Worm (Caenorhabditis elegans): ENCODE measurements around the gene F59B1.10.

The F59B1.10 gene

DNA sequence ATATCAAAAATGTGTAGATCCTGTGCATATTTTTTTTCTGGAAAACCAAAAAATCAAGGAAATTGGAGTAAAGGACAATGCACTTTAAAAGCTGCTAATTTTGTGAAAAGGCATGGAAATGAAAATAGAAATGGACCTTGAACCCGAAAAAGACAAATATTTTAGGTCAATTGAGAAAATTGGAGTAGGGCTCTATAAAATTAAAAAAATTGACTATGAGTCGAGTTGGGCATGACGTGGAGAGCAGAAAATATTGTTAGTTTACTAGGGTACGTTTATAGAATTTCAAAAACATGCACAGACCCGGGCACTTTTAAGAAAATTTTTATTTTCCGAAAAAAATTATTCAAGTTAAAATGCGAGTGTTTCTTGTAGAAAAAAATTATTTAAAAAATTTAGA lies 11.7 kb upstream of the F59B1.10 start, which contains the start of gene acr-23:
Gene acr-23 (minus strand): TSS at position 101 of the 400 bp plus-strand sequence.
- no peak for TF ChIP-seq C38D4.7 (GFP tag; optimal IDR thresholded peaks at IDR 0.05)
- no peak for TF ChIP-seq K02D7.2 (tag; optimal IDR thresholded peaks at IDR 0.05)
- TF ChIP-seq elt-2 (tag; optimal IDR thresholded peaks at IDR 0.05) = no peak
- TF ChIP-seq pha-2 (tag; optimal IDR thresholded peaks at IDR 0.05) = no peak

DNA sequence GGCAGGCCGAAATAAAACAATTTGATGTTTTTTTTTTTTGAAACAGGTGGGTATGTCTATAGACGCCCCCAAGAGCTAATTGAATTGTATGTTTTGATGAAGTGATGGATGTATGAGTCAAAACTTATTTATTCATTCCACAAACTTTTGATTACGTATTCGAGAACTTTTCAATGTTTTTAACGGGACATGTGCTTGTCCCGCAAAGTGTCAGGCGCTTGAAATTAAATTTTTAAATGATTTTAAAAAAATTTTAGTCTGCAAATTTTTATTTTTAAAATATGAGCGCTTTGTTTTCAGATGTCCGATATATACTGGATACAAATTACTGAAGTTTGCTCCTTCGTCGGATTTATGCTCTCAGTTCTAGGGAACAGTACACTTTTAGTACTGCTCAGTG lies 1.7 kb upstream of the F59B1.10 start, which contains the start of gene str-114:
Gene str-114 (plus strand): TSS at position 301 of the 400 bp plus-strand sequence.
- no peak for TF ChIP-seq tbx-7 (tag; optimal IDR thresholded peaks at IDR 0.05)
- TF ChIP-seq ref-2 (tag; optimal IDR thresholded peaks at IDR 0.05) = no peak
- no peak for TF ChIP-seq K02D7.2 (tag; optimal IDR thresholded peaks at IDR 0.05)
- TF ChIP-seq ama-1 (optimal IDR thresholded peaks at IDR 0.05) = no peak
- TF ChIP-seq syd-9 (tag; optimal IDR thresholded peaks at IDR 0.05) = no peak
- TF ChIP-seq fax-1 (tag; optimal IDR thresholded peaks at IDR 0.05) = no peak
- no peak for TF ChIP-seq pax-1 (tag; optimal IDR thresholded peaks at IDR 0.05)
- no peak for TF ChIP-seq unc-86 (tag; optimal IDR thresholded peaks at IDR 0.05)
- no peak for TF ChIP-seq sdc-2 (tag; optimal IDR thresholded peaks at IDR 0.05)
- no peak for TF ChIP-seq eyg-1 (tag; optimal IDR thresholded peaks at IDR 0.05)
- TF ChIP-seq gmeb-2 (tag; optimal IDR thresholded peaks at IDR 0.05) = no peak
- no peak for TF ChIP-seq C38D4.7 (GFP tag; optimal IDR thresholded peaks at IDR 0.05)
- no peak for TF ChIP-seq npax-4 (tag; optimal IDR thresholded peaks at IDR 0.05)
- no peak for TF ChIP-seq C08G9.2 (tag; optimal IDR thresholded peaks at IDR 0.05)
- TF ChIP-seq nhr-11 (tag; optimal IDR thresholded peaks at IDR 0.05) = no peak
- TF ChIP-seq rnt-1 (tag; optimal IDR thresholded peaks at IDR 0.05) = no peak
- TF ChIP-seq mec-3 (tag; optimal IDR thresholded peaks at IDR 0.05; ENCODE audit: borderline replicate concordance) = no peak
- no peak for TF ChIP-seq unc-55 (GFP tag; optimal IDR thresholded peaks at IDR 0.05)
- TF ChIP-seq pha-2 (tag; optimal IDR thresholded peaks at IDR 0.05) = no peak

DNA sequence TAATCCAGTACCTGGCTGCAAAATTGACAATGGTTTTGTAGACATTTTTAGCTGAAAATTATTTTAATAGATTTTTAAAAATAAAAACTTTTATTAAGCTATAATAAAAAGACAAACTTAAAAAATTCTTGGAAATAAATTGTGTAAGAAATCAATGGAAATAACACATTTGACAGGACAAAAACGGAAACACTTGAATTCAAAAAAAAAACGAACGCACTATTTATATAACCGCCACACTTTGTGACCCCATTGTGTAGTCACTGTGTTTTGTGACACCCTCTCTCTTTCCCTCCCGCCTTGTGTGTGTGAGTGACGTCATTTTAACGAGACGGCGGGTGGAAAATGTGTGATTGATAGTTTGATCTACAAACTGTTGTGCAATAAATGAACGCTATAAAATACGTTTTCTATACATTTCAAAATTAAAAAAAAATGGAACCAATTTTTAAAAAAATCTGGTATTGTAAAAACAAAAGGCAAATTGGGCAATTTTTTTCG lies 3.5 kb downstream of the F59B1.10 start, which contains the start of gene F59B1.8:
Gene F59B1.8 (minus strand): TSS at position 51 of the 501 bp plus-strand sequence.
- TF ChIP-seq K09A11.1 (tag; optimal IDR thresholded peaks at IDR 0.05; ENCODE audit: insufficient read depth) (no peak), syd-9 (tag; optimal IDR thresholded peaks at IDR 0.05) (no peak), elt-2 (tag; optimal IDR thresholded peaks at IDR 0.05) (peak; percentile 37), hlh-30 (tag; optimal IDR thresholded peaks at IDR 0.05; ENCODE audit: insufficient read depth) (no peak), pha-4 (tag; optimal IDR thresholded peaks at IDR 0.05) (no peak), eyg-1 (tag; optimal IDR thresholded peaks at IDR 0.05) (no peak), tbx-2 (tag; optimal IDR thresholded peaks at IDR 0.05) (peak; percentile 18)

DNA sequence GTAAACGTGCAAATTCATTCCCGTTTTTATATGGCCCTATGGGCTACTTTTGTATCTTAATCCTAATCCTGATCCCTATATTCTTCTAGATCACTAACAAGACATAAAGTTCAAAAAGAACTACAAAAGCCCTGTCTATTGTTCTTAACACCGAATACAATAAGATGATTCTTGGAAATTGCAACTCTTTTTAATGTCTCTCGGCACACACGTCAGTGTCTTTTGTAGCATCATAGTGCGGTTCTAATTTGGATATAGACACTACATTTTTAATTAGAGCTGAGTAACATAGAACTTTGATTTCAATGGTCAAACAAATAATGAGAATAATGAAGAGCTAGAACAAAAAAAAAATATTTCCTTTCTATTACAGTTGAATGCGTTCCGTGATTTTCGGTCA lies 7.9 kb downstream of the F59B1.10 start:
- no peak for TF ChIP-seq T23F11.4 (GFP tag; optimal IDR thresholded peaks at IDR 0.05)
- no peak for TF ChIP-seq dmd-4 (tag; optimal IDR thresholded peaks at IDR 0.05; ENCODE audit: borderline replicate concordance)
- TF ChIP-seq pqm-1 (tag; optimal IDR thresholded peaks at IDR 0.05) = no peak
- no peak for TF ChIP-seq elt-2 (tag; optimal IDR thresholded peaks at IDR 0.05)
- no peak for TF ChIP-seq npax-4 (tag; optimal IDR thresholded peaks at IDR 0.05)
- TF ChIP-seq hlh-30 (tag; optimal IDR thresholded peaks at IDR 0.05; ENCODE audit: insufficient read depth) = no peak

DNA sequence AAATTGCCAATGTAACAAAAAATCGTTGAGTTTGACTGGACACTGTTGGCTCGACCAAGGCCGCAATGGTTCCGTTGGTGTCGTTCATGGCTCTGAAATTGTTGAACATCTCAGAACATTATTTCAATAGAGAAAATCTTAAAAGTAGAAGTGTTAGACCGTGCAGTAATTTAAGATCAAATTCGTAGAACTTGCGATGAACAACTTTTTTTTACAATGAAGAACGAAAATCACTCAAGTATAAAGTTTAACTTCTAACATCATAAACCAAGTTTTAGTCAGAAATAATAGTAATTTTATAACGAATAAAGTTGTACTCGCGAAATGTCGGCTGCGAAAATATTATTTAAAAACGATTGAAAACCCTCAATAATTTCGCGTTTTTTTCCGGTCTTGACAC lies 10.7 kb downstream of the F59B1.10 start, which contains the start of gene srx-41:
Gene srx-41 (minus strand): TSS at position 101 of the 400 bp plus-strand sequence.
- TF ChIP-seq ceh-24 (tag; optimal IDR thresholded peaks at IDR 0.05) (no peak), pat-9 (tag; optimal IDR thresholded peaks at IDR 0.05) (no peak), hlh-13 (GFP tag; optimal IDR thresholded peaks at IDR 0.05) (no peak), eyg-1 (tag; optimal IDR thresholded peaks at IDR 0.05) (no peak), C08G9.2 (tag; optimal IDR thresholded peaks at IDR 0.05) (no peak)

Measured in whole organism, late embryonic.